Fruit fly (Drosophila melanogaster): ENCODE data around the gene CG13305.

The CG13305 gene

dm6 chr3L:8655217-8655896 lies 8.7 kb upstream of the CG13305 start:
- no peak for TF ChIP-seq CG17802 (tag; optimal IDR thresholded peaks at IDR 0.05)
- no peak for TF ChIP-seq TFAM (GFP tag; optimal IDR thresholded peaks at IDR 0.05)
- peak; percentile 33 for TF ChIP-seq CG10543 (GFP tag; optimal IDR thresholded peaks at IDR 0.05)
- TF ChIP-seq CG13123 (GFP tag; optimal IDR thresholded peaks at IDR 0.05): no peak
- peak; percentile 46; the same call in 1 of the 2 replicates for TF ChIP-seq CG9932 (GFP tag; IDR thresholded peaks at IDR 0.05)
- peak; percentile 14 for TF ChIP-seq CG2120 (GFP tag; optimal IDR thresholded peaks at IDR 0.05)
- no peak for TF ChIP-seq Hr78 (GFP tag; optimal IDR thresholded peaks at IDR 0.05)
- TF ChIP-seq lab (GFP tag; optimal IDR thresholded peaks at IDR 0.05): peak; percentile 7
- TF ChIP-seq CG9797 (GFP tag; optimal IDR thresholded peaks at IDR 0.05): no peak
- no peak for TF ChIP-seq CG6854 (GFP tag; optimal IDR thresholded peaks at IDR 0.05)
- peak; percentile 46 for TF ChIP-seq Med (GFP tag)
- peak; percentile 62 for TF ChIP-seq CG32532 (GFP tag; IDR thresholded peaks at IDR 0.05)
- TF ChIP-seq zfh2 (GFP tag; optimal IDR thresholded peaks at IDR 0.05): peak; percentile 33
- no peak for TF ChIP-seq Doc2 (GFP tag; IDR thresholded peaks at IDR 0.05)
- peak; percentile 61 for TF ChIP-seq Rfx (GFP tag; IDR thresholded peaks at IDR 0.05)
- TF ChIP-seq Taf1 (GFP tag; IDR thresholded peaks at IDR 0.05): peak; percentile 30; the same call in 1 of the 2 replicates
- peak; percentile 56; the same call in 1 of the 2 replicates for TF ChIP-seq crol (GFP tag; IDR thresholded peaks at IDR 0.05)
- TF ChIP-seq ranshi (GFP tag; IDR thresholded peaks at IDR 0.05): 0 out of 2 replicates have a peak, but pooled peaks have one; percentile 9
- peak; percentile 89 for TF ChIP-seq sr (GFP tag; IDR thresholded peaks at IDR 0.05)
- no peak for TF ChIP-seq schlank (tag; optimal IDR thresholded peaks at IDR 0.05)
- TF ChIP-seq CG12769 (tag; optimal IDR thresholded peaks at IDR 0.05): peak; percentile 80
- no peak for TF ChIP-seq CG2116 (GFP tag; optimal IDR thresholded peaks at IDR 0.05)
- TF ChIP-seq CG9215 (GFP tag; IDR thresholded peaks at IDR 0.05): peak; percentile 35; the same call in 1 of the 2 replicates
- no peak for TF ChIP-seq Antp (GFP tag; optimal IDR thresholded peaks at IDR 0.05)
- no peak for TF ChIP-seq HLHmδ (GFP tag; optimal IDR thresholded peaks at IDR 0.05)
- TF ChIP-seq mam (GFP tag; optimal IDR thresholded peaks at IDR 0.05): peak; percentile 10
- TF ChIP-seq sd (tag; optimal IDR thresholded peaks at IDR 0.05): peak; percentile 74
- TF ChIP-seq CG3281 (GFP tag; optimal IDR thresholded peaks at IDR 0.05): peak; percentile 22
- TF ChIP-seq NFAT (GFP tag; IDR thresholded peaks at IDR 0.05): 0 out of 2 replicates have a peak, but pooled peaks have one; percentile 12
- no peak for TF ChIP-seq shn (GFP tag; optimal IDR thresholded peaks at IDR 0.05)
- TF ChIP-seq rib (GFP tag; IDR thresholded peaks at IDR 0.05): peak; percentile 57; the same call in 1 of the 2 replicates

dm6 chr3L:8653572-8653971 lies 7.0 kb upstream of the CG13305 start:
- TF ChIP-seq tll (GFP tag; optimal IDR thresholded peaks at IDR 0.05) (peak in 1 of 2 experiments; percentile 56), Deaf1 (tag; optimal IDR thresholded peaks at IDR 0.05) (no peak), CG15479 (GFP tag; optimal IDR thresholded peaks at IDR 0.05) (peak; percentile 84), cad (GFP tag; optimal IDR thresholded peaks at IDR 0.05) (peak; percentile 99), CG7271 (tag; optimal IDR thresholded peaks at IDR 0.05) (peak; percentile 66)

- TF ChIP-seq nom (GFP tag; optimal IDR thresholded peaks at IDR 0.05): peak; percentile 29
- TF ChIP-seq repo (GFP tag; optimal IDR thresholded peaks at IDR 0.05): no peak
- TF ChIP-seq Optix (GFP tag; IDR thresholded peaks at IDR 0.05): no peak
- TF ChIP-seq Deaf1 (tag; optimal IDR thresholded peaks at IDR 0.05): peak; percentile 67
Measured at dm6 chr3L:8652572-8652977, 6.0 kb upstream of the CG13305 start.
